Worm (Caenorhabditis elegans) whole organism, young adult: ENCODE results near the gene tag-151.
A peak's percentile ranks its signal among the peaks of the same experiment; 100 is the strongest.

Experiments used
- F57C9.4 ChIP-seq: sonication (generic microtip); optimal IDR thresholded peaks from 2 replicates; lab custom pipeline; 2017; ENCODE audit warnings: mild to moderate bottlenecking, missing genetic modification characterization, missing compliant biosample characterization
- K12H6.12 ChIP-seq: fragments of 200-800 bp; sonication (Bioruptor generic); optimal IDR thresholded peaks from 2 replicates; lab custom pipeline; 2018; ENCODE audit warnings: mild to moderate bottlenecking, missing genetic modification characterization, missing compliant biosample characterization
- T26A5.8 ChIP-seq: sonication (generic microtip); optimal IDR thresholded peaks from 2 replicates; lab custom pipeline; 2016; ENCODE audit warnings: missing genetic modification characterization, missing compliant biosample characterization
- ZK185.1 ChIP-seq: sonication (generic microtip); optimal IDR thresholded peaks from 2 replicates; lab custom pipeline; 2016; ENCODE audit warnings: mild to moderate bottlenecking, missing genetic modification characterization, missing compliant biosample characterization; ENCODE audit not compliant: poor library complexity, severe bottlenecking
- attf-5 ChIP-seq: fragments of 200-800 bp; sonication (Bioruptor generic); optimal IDR thresholded peaks from 2 replicates; lab custom pipeline; 2018; ENCODE audit warnings: mild to moderate bottlenecking, missing genetic modification characterization, missing compliant biosample characterization
- attf-6 ChIP-seq: fragments of 200-800 bp; sonication (Bioruptor generic); IDR thresholded peaks from 2 replicates; pipeline ENCODE4 v1.3.6; 2022; ENCODE audit warnings: missing genetic modification reagents, missing genetic modification characterization, missing compliant biosample characterization
- dpl-1 ChIP-seq: fragments of 150-350 bp; optimal IDR thresholded peaks from 2 replicates; lab custom pipeline; 2014; ENCODE audit warnings: missing biosample characterization, missing genetic modification reagents, missing genetic modification characterization
- ets-4 ChIP-seq: fragments of 200-800 bp; sonication (Bioruptor generic); optimal IDR thresholded peaks from 2 replicates; lab custom pipeline; 2018; ENCODE audit warnings: mild to moderate bottlenecking, missing genetic modification characterization, missing compliant biosample characterization
- madf-10 ChIP-seq: sonication (generic microtip); optimal IDR thresholded peaks from 2 replicates; lab custom pipeline; 2016; ENCODE audit warnings: mild to moderate bottlenecking, missing genetic modification characterization, missing compliant biosample characterization
- somi-1 ChIP-seq: fragments of 200-800 bp; sonication (Bioruptor generic); optimal IDR thresholded peaks from 2 replicates; lab custom pipeline; 2018; ENCODE audit warnings: mild to moderate bottlenecking, missing genetic modification characterization, missing compliant biosample characterization
- zim-3 ChIP-seq: sonication (generic microtip); optimal IDR thresholded peaks from 2 replicates; lab custom pipeline; 2017; ENCODE audit warnings: mild to moderate bottlenecking, missing genetic modification characterization, moderate library complexity, missing compliant biosample characterization

ce11 chrII:4706359-4706871 is 3.7 kb upstream of the tag-151 start, which contains the start of the genes F10G7.9 and tsn-1:
- TF ChIP-seq attf-5 (GFP tag; lab: Kevin White, UChicago) (peak; percentile 58), madf-10 (tag; lab: Kevin White, UChicago) (no peak), T26A5.8 (tag; lab: Kevin White, UChicago) (no peak), F57C9.4 (tag; lab: Kevin White, UChicago) (no peak), attf-6 (GFP tag; lab: Robert Waterston, UW) (no peak), zim-3 (tag; lab: Kevin White, UChicago) (no peak), ZK185.1 (tag; lab: Kevin White, UChicago) (peak; percentile 16), somi-1 (GFP tag; lab: Kevin White, UChicago) (no peak), K12H6.12 (tag; lab: Kevin White, UChicago) (no peak), ets-4 (no peak), dpl-1 (peak; percentile 52)
